Fruit fly (Drosophila melanogaster) whole organism, pupa: ENCODE measurements around the gene Lerp.

ENCODE experiments used
- CG10348 ChIP-seq: fragments of 200-800 bp; sonication (Bioruptor generic); IDR thresholded peaks from 2 replicates; pipeline ENCODE4 v1.3.6; 2022; ENCODE audit warnings: missing biosample characterization, missing genetic modification characterization
- CG12605 ChIP-seq: fragments of 200-800 bp; sonication (Bioruptor generic); IDR thresholded peaks from 2 replicates; pipeline ENCODE4 v1.3.6; 2022; ENCODE audit warnings: missing biosample characterization, missing genetic modification characterization
- CG13204 ChIP-seq: fragments of 200-800 bp; sonication (Bioruptor generic); optimal IDR thresholded peaks from 2 replicates; lab custom pipeline; 2018; ENCODE audit warnings: missing biosample characterization, mild to moderate bottlenecking, missing genetic modification characterization, moderate library complexity
- CG14655 ChIP-seq: fragments of 200-800 bp; sonication (Bioruptor generic); optimal IDR thresholded peaks from 3 replicates; lab custom pipeline; 2017; ENCODE audit warnings: mild to moderate bottlenecking, missing biosample characterization, missing genetic modification reagents, missing genetic modification characterization
- CG15710 ChIP-seq: fragments of 200-800 bp; sonication (Bioruptor generic); optimal IDR thresholded peaks from 2 replicates; lab custom pipeline; 2018; ENCODE audit warnings: missing biosample characterization, mild to moderate bottlenecking, missing genetic modification characterization, moderate library complexity
- CG17806 ChIP-seq: fragments of 200-800 bp; sonication (Bioruptor generic); optimal IDR thresholded peaks from 2 replicates; lab custom pipeline; 2018; ENCODE audit warnings: missing biosample characterization, mild to moderate bottlenecking, missing genetic modification characterization, moderate library complexity
- CG32121 ChIP-seq: fragments of 200-800 bp; sonication (Bioruptor generic); IDR thresholded peaks from 2 replicates; pipeline ENCODE4 v1.3.6; 2022; ENCODE audit warnings: missing biosample characterization, missing genetic modification characterization
- CG34367 ChIP-seq: fragments of 200-800 bp; sonication (Bioruptor generic); optimal IDR thresholded peaks from 2 replicates; lab custom pipeline; 2018; ENCODE audit warnings: missing biosample characterization, mild to moderate bottlenecking, missing genetic modification characterization
- CG4496 ChIP-seq: fragments of 200-800 bp; sonication (Bioruptor generic); IDR thresholded peaks from 3 replicates; pipeline ENCODE4 v1.3.6; 2022; ENCODE audit warnings: missing biosample characterization, missing genetic modification characterization
- CG8159 ChIP-seq: fragments of 200-800 bp; sonication (Bioruptor generic); optimal IDR thresholded peaks from 3 replicates; lab custom pipeline; 2018; ENCODE audit warnings: missing biosample characterization, mild to moderate bottlenecking, missing genetic modification characterization, moderate library complexity
- CG8301 ChIP-seq: fragments of 200-800 bp; sonication (Bioruptor generic); optimal IDR thresholded peaks from 2 replicates; lab custom pipeline; 2018; ENCODE audit warnings: missing biosample characterization, mild to moderate bottlenecking, missing genetic modification characterization
- CG9948 ChIP-seq: fragments of 200-800 bp; sonication (Bioruptor generic); optimal IDR thresholded peaks from 2 replicates; lab custom pipeline; 2018; ENCODE audit warnings: missing biosample characterization, mild to moderate bottlenecking, missing genetic modification characterization, moderate library complexity
- D1 ChIP-seq: fragments of 200-800 bp; sonication (Bioruptor generic); optimal IDR thresholded peaks from 2 replicates; lab custom pipeline; 2018; ENCODE audit warnings: missing biosample characterization, mild to moderate bottlenecking, missing genetic modification characterization, moderate library complexity
- EcR ChIP-seq: fragments of 200-800 bp; sonication (Bioruptor generic); optimal IDR thresholded peaks from 3 replicates; lab custom pipeline; 2019; ENCODE audit warnings: missing biosample characterization, missing genetic modification characterization, mild to moderate bottlenecking, moderate library complexity, missing genetic modification reagents
- Ets98B ChIP-seq: fragments of 200-800 bp; sonication (Bioruptor generic); IDR thresholded peaks from 2 replicates; pipeline ENCODE4 v1.3.6; 2022; ENCODE audit warnings: missing biosample characterization, missing genetic modification characterization
- Pif1A ChIP-seq: fragments of 200-800 bp; sonication (Bioruptor generic); optimal IDR thresholded peaks from 3 replicates; lab custom pipeline; 2016; ENCODE audit warnings: missing biosample characterization, missing genetic modification characterization
- Pif1B ChIP-seq: fragments of 200-800 bp; sonication (Bioruptor generic); optimal IDR thresholded peaks from 3 replicates; lab custom pipeline; 2016; ENCODE audit warnings: missing biosample characterization, missing genetic modification characterization
- Snoo ChIP-seq: fragments of 200-800 bp; sonication (Bioruptor generic); optimal IDR thresholded peaks from 3 replicates; lab custom pipeline; 2017; ENCODE audit warnings: missing biosample characterization, mild to moderate bottlenecking, missing genetic modification characterization, inconsistent platforms
- fd96Ca ChIP-seq: fragments of 200-800 bp; sonication (Bioruptor generic); IDR thresholded peaks from 3 replicates; pipeline ENCODE4 v1.3.6; 2022; ENCODE audit warnings: missing biosample characterization, missing genetic modification characterization
- gl ChIP-seq: fragments of 200-800 bp; sonication (Bioruptor generic); optimal IDR thresholded peaks from 2 replicates; lab custom pipeline; 2018; ENCODE audit warnings: missing biosample characterization, mild to moderate bottlenecking, missing genetic modification characterization
- rn ChIP-seq: fragments of 200-800 bp; sonication (Bioruptor generic); IDR thresholded peaks from 2 replicates; pipeline ENCODE4 v1.3.6; 2022; ENCODE audit warnings: missing biosample characterization, missing genetic modification characterization

Gene Lerp

dm6 chr3R:26897302-26897701, 34.4 kb upstream of the Lerp start:
- TF ChIP-seq CG15710 = no peak
- no peak for TF ChIP-seq Pif1B (GFP tag; lab: Kevin White, UChicago)
- TF ChIP-seq CG34367 = no peak
- TF ChIP-seq CG8159 = no peak
- no peak for TF ChIP-seq CG13204 (GFP tag; lab: Kevin White, UChicago)
- TF ChIP-seq CG4496 (GFP tag; lab: Robert Waterston, UW) = no peak
- TF ChIP-seq fd96Ca (GFP tag; lab: Robert Waterston, UW) = no peak
- TF ChIP-seq Pif1A (GFP tag; lab: Kevin White, UChicago) = no peak

DNA sequence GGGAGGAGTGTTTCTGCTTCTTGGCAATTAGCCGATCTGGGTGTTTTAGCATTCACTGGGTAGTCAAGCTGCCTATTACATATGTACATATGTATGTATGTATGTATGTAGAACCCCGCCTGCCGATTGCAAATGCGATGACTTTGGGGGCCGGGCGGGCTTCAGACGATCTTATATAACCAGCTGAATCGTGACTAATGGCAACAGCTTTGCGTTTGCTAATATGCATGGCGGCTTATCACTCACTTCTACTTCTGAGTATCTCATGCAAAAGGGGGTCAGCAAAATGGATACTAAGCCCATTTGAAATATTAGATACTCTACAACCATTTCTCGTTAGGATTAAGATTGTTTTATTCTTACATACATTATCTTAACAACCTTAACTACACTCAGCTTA, 33.3 kb upstream of the Lerp start:
- TF ChIP-seq CG34367 (no peak), CG12605 (GFP tag; lab: Robert Waterston, UW) (no peak), D1 (tag; lab: Kevin White, UChicago) (no peak), CG32121 (GFP tag; lab: Robert Waterston, UW) (no peak), rn (GFP tag; lab: Robert Waterston, UW) (no peak), CG10348 (no peak), fd96Ca (GFP tag; lab: Robert Waterston, UW) (no peak), Pif1B (GFP tag; lab: Kevin White, UChicago) (no peak), Snoo (tag; lab: Kevin White, UChicago) (no peak), CG15710 (no peak), CG9948 (no peak), EcR (GFP tag; lab: Kevin White, UChicago) (no peak), CG4496 (GFP tag; lab: Robert Waterston, UW) (no peak), CG17806 (no peak), Pif1A (GFP tag; lab: Kevin White, UChicago) (no peak), gl (no peak), CG8301 (tag; lab: Kevin White, UChicago) (no peak), CG8159 (no peak), CG13204 (GFP tag; lab: Kevin White, UChicago) (no peak), CG14655 (GFP tag; lab: Kevin White, UChicago) (no peak)
- TF ChIP-seq, all 21 proteins: peak for 0

DNA sequence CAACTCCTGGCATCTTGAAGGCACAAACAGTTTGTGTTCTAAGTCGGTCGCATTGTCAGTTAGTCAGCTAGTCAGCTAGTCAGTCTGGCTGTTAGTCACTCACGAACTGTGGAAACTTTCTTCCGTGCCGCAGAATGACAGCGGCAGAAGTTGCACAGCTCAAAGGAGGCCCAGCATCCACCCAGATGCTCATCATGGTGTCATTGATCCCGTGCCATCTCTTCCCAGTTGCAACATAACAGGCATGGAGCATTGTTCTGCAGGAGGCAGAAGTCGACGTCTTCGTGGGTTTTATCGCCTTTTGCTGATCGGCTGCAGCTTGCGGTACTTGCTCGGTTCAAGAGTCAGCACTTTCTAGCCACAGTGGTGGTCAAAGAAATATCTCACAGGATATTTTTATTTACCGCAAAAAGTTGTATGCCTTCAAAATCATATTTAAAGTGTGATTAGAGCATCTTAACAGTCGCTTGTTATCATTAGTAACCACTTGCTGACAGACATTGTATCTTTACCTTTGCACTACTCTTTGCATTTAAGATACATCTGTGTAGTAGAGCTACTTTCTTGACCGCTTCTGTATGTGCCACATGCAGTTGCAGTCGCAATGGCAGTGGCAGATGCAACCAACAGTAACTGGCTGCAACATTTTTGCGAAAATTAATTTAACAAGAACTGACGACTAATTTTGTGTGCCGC, 30.8 kb upstream of the Lerp start:
- TF ChIP-seq CG32121 (GFP tag; lab: Robert Waterston, UW) (no peak), CG8159 (peak; percentile 43), CG8301 (tag; lab: Kevin White, UChicago) (peak; percentile 80), CG10348 (no peak), D1 (tag; lab: Kevin White, UChicago) (no peak), CG4496 (GFP tag; lab: Robert Waterston, UW) (no peak), CG34367 (peak; percentile 13), EcR (GFP tag; lab: Kevin White, UChicago) (peak; percentile 78), Snoo (tag; lab: Kevin White, UChicago) (peak; percentile 18), Ets98B (GFP tag; lab: Robert Waterston, UW) (peak; percentile 30; the same call in 1 of the 2 replicates), rn (GFP tag; lab: Robert Waterston, UW) (no peak), Pif1B (GFP tag; lab: Kevin White, UChicago) (no peak), CG17806 (peak; percentile 38), CG15710 (peak; percentile 29), CG12605 (GFP tag; lab: Robert Waterston, UW) (peak; percentile 25; the same call in 1 of the 2 replicates), CG9948 (peak; percentile 42), CG14655 (GFP tag; lab: Kevin White, UChicago) (peak; percentile 82), CG13204 (GFP tag; lab: Kevin White, UChicago) (no peak), fd96Ca (GFP tag; lab: Robert Waterston, UW) (peak; percentile 52; the same call in 1 of the 3 replicates), Pif1A (GFP tag; lab: Kevin White, UChicago) (peak; percentile 40)

DNA sequence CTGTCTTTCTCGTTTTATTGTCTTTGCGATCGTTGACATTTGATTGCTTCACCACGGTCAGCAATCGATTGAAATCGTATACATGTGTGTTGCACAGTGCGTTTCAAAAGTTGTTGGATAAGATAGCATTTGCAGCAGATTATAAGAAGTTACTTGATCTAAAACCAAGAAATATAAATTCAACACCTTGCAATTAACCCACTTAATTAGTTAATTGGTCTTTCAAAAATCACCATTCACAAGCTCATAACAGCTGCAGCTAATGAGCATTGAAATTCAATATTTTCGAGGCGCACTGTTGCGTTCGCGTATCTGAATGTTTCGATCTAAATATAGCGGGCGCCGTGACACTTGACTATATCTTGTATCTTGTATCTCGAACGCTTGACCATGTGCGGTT, 29.8 kb upstream of the Lerp start:
- TF ChIP-seq CG34367 (peak; percentile 47), CG15710 (peak; percentile 72), EcR (GFP tag; lab: Kevin White, UChicago) (peak; percentile 80), CG8159 (no peak), CG9948 (peak; percentile 34), gl (peak; percentile 14), Pif1B (GFP tag; lab: Kevin White, UChicago) (peak; percentile 24), CG32121 (GFP tag; lab: Robert Waterston, UW) (peak; percentile 26; the same call in 1 of the 2 replicates), fd96Ca (GFP tag; lab: Robert Waterston, UW) (peak; percentile 60; the same call in 2 of the 3 replicates), Pif1A (GFP tag; lab: Kevin White, UChicago) (peak; percentile 40), CG8301 (tag; lab: Kevin White, UChicago) (peak; percentile 1), CG4496 (GFP tag; lab: Robert Waterston, UW) (peak; percentile 50; the same call in 1 of the 3 replicates), CG12605 (GFP tag; lab: Robert Waterston, UW) (no peak), D1 (tag; lab: Kevin White, UChicago) (no peak), CG17806 (no peak), Ets98B (GFP tag; lab: Robert Waterston, UW) (peak; percentile 24; the same call in 1 of the 2 replicates), rn (GFP tag; lab: Robert Waterston, UW) (no peak), Snoo (tag; lab: Kevin White, UChicago) (no peak), CG13204 (GFP tag; lab: Kevin White, UChicago) (peak; percentile 27), CG14655 (GFP tag; lab: Kevin White, UChicago) (peak; percentile 39), CG10348 (peak; percentile 36; the same call in 1 of the 2 replicates)

DNA sequence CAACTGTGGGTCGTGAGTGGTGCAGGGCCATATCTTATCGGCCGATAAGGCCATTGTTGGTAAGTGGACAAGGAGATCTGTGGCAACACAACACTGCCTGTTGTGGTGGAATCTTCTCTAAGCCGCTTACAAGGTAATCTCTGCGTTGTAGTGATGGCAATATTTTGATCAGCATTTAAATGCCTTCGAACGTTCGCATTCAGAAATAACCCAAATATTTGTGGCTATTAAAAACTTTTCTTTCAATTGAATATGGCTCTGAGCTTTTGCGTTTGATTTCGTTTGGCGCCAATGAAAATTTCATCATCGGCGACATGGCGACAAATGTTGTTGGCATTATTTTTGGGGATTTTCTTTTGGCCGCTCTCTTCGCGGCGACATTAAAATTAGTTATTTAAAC, 27.6 kb upstream of the Lerp start:
- TF ChIP-seq D1 (tag; lab: Kevin White, UChicago) (no peak), CG13204 (GFP tag; lab: Kevin White, UChicago) (no peak), CG15710 (no peak), CG10348 (no peak), Ets98B (GFP tag; lab: Robert Waterston, UW) (no peak), Pif1B (GFP tag; lab: Kevin White, UChicago) (no peak), rn (GFP tag; lab: Robert Waterston, UW) (no peak), CG34367 (no peak)
